Worm (Caenorhabditis elegans) whole organism, L1 larva: ENCODE results near the gene col-170.
A peak's percentile ranks its signal among the peaks of the same experiment; 100 is the strongest.

Experiments
- C16A3.4 ChIP-seq: fragments of 150-350 bp; optimal IDR thresholded peaks from 2 replicates; lab custom pipeline; 2014; ENCODE audit warnings: missing biosample characterization, missing genetic modification characterization
- F16B12.6 ChIP-seq: fragments of 150-350 bp; optimal IDR thresholded peaks from 2 replicates; lab custom pipeline; 2014; ENCODE audit warnings: missing biosample characterization, missing genetic modification characterization
- Y116A8C.19 ChIP-seq: sonication (generic microtip); optimal IDR thresholded peaks from 2 replicates; lab custom pipeline; 2016; ENCODE audit warnings: missing compliant biosample characterization, missing genetic modification characterization, borderline replicate concordance
- alr-1 ChIP-seq: fragments of 200-800 bp; sonication (Bioruptor generic); optimal IDR thresholded peaks from 2 replicates; lab custom pipeline; 2018; ENCODE audit warnings: borderline replicate concordance, mild to moderate bottlenecking, missing genetic modification characterization, missing compliant biosample characterization
- ama-1 ChIP-seq: fragments of 150-350 bp; optimal IDR thresholded peaks from 2 replicates; lab custom pipeline; 2014
- ceh-63 ChIP-seq: fragments of 200-800 bp; sonication (Bioruptor generic); optimal IDR thresholded peaks from 2 replicates; lab custom pipeline; 2018; ENCODE audit warnings: mild to moderate bottlenecking, missing genetic modification characterization, missing compliant biosample characterization
- ceh-82 ChIP-seq, 3 experiments: fragments of 150-350 bp in 1 of 3; sonication (generic microtip) in 2 of 3; optimal IDR thresholded peaks; 2 replicates each; lab custom pipeline; 2014 to 2017; ENCODE audit warnings: missing biosample characterization in 3 of 3, missing genetic modification characterization in 3 of 3
- ceh-90 ChIP-seq: sonication (generic microtip); optimal IDR thresholded peaks from 2 replicates; lab custom pipeline; 2016; ENCODE audit warnings: missing genetic modification characterization, missing compliant biosample characterization
- dpl-1 ChIP-seq, 3 experiments: fragments of 150-350 bp in 2 of 3; sonication (generic microtip) in 1 of 3; optimal IDR thresholded peaks; 2 replicates each; lab custom pipeline; 2014 to 2017; ENCODE audit warnings: missing biosample characterization in 3 of 3, missing genetic modification characterization in 3 of 3, missing genetic modification reagents in 3 of 3
- dsc-1 ChIP-seq: sonication (generic microtip); optimal IDR thresholded peaks from 2 replicates; lab custom pipeline; 2016; ENCODE audit warnings: mild to moderate bottlenecking, missing genetic modification characterization, missing compliant biosample characterization
- efl-1 ChIP-seq, 4 experiments: fragments of 150-350 bp; optimal IDR thresholded peaks in 3 of 4; peaks in 1 of 4; 1 replicate in 1 of 4; 2 replicates in 3 of 4; lab custom pipeline; 2014; ENCODE audit warnings: missing biosample characterization in 2 of 4, missing genetic modification characterization in 2 of 4, missing genetic modification reagents in 2 of 4
- efl-3 ChIP-seq: fragments of 200-800 bp; sonication (Bioruptor generic); optimal IDR thresholded peaks from 2 replicates; lab custom pipeline; 2018; ENCODE audit warnings: mild to moderate bottlenecking, missing genetic modification characterization, missing compliant biosample characterization
- egl-27 ChIP-seq, 2 experiments: fragments of 150-350 bp in 1 of 2; sonication (generic microtip); optimal IDR thresholded peaks; 3 replicates each; lab custom pipeline; 2017 to 2018; ENCODE audit warnings: missing biosample characterization in 2 of 2, missing genetic modification characterization in 2 of 2, missing genetic modification reagents in 2 of 2
- elt-2 ChIP-seq: sonication (generic microtip); optimal IDR thresholded peaks from 2 replicates; lab custom pipeline; 2016; ENCODE audit warnings: missing genetic modification characterization, mild to moderate bottlenecking, inconsistent platforms, missing compliant biosample characterization, missing genetic modification reagents
- elt-3 ChIP-seq, 6 experiments: fragments of 150-350 bp in 1 of 6; sonication (generic microtip); optimal IDR thresholded peaks; 2 replicates each; lab custom pipeline; 2017 to 2018; ENCODE audit warnings: missing biosample characterization in 6 of 6, missing genetic modification characterization in 6 of 6, inconsistent platforms in 1 of 6
- ets-5 ChIP-seq: fragments of 200-800 bp; sonication (Bioruptor generic); IDR thresholded peaks from 2 replicates; pipeline ENCODE4 v1.3.6; 2022; ENCODE audit warnings: missing genetic modification characterization, missing compliant biosample characterization
- fkh-10 ChIP-seq: sonication (generic microtip); optimal IDR thresholded peaks from 2 replicates; lab custom pipeline; 2017; ENCODE audit warnings: missing biosample characterization, missing genetic modification reagents, missing genetic modification characterization
- fkh-4 ChIP-seq: sonication (generic microtip); optimal IDR thresholded peaks from 2 replicates; lab custom pipeline; 2016; ENCODE audit warnings: missing compliant biosample characterization, missing genetic modification characterization, borderline replicate concordance
- fkh-8 ChIP-seq: sonication (generic microtip); optimal IDR thresholded peaks from 2 replicates; lab custom pipeline; 2016; ENCODE audit warnings: mild to moderate bottlenecking, missing genetic modification characterization, missing compliant biosample characterization
- hlh-4 ChIP-seq: sonication (generic microtip); optimal IDR thresholded peaks from 2 replicates; lab custom pipeline; 2016; ENCODE audit warnings: mild to moderate bottlenecking, missing genetic modification characterization, missing compliant biosample characterization
- hpl-2 ChIP-seq: fragments of 150-350 bp; optimal IDR thresholded peaks from 2 replicates; lab custom pipeline; 2014; ENCODE audit warnings: missing biosample characterization, missing genetic modification reagents, missing genetic modification characterization
- irx-1 ChIP-seq: sonication (generic microtip); optimal IDR thresholded peaks from 2 replicates; lab custom pipeline; 2016; ENCODE audit warnings: missing genetic modification characterization, missing compliant biosample characterization
- isw-1 ChIP-seq: fragments of 200-800 bp; sonication (Bioruptor generic); IDR thresholded peaks from 2 replicates; pipeline ENCODE4 v1.3.6; 2022; ENCODE audit warnings: missing genetic modification characterization, missing compliant biosample characterization
- jun-1 ChIP-seq: fragments of 150-350 bp; optimal IDR thresholded peaks from 2 replicates; lab custom pipeline; 2014; ENCODE audit warnings: missing biosample characterization, missing genetic modification reagents, missing genetic modification characterization
- lin-13 ChIP-seq: fragments of 150-350 bp; optimal IDR thresholded peaks from 2 replicates; lab custom pipeline; 2014; ENCODE audit warnings: missing biosample characterization, missing genetic modification reagents, missing genetic modification characterization
- lin-35 ChIP-seq, 2 experiments: fragments of 150-350 bp; optimal IDR thresholded peaks; 2 replicates each; lab custom pipeline; 2014; ENCODE audit warnings: missing biosample characterization in 2 of 2, missing genetic modification characterization in 2 of 2, missing genetic modification reagents in 2 of 2
- lir-3 ChIP-seq: sonication (generic microtip); optimal IDR thresholded peaks from 2 replicates; lab custom pipeline; 2016; ENCODE audit warnings: mild to moderate bottlenecking, missing genetic modification characterization, moderate library complexity, missing compliant biosample characterization; ENCODE audit not compliant: poor library complexity
- mab-9 ChIP-seq: fragments of 200-800 bp; sonication (Bioruptor generic); IDR thresholded peaks from 2 replicates; pipeline ENCODE4 v1.3.6; 2022; ENCODE audit warnings: missing genetic modification reagents, missing genetic modification characterization, missing compliant biosample characterization
- mdl-1 ChIP-seq, 2 experiments: fragments of 150-350 bp; optimal IDR thresholded peaks; 2 replicates each; lab custom pipeline; 2014 to 2017; ENCODE audit warnings: missing biosample characterization in 2 of 2, missing genetic modification characterization in 2 of 2, inconsistent platforms in 1 of 2
- mep-1 ChIP-seq: fragments of 150-350 bp; optimal IDR thresholded peaks from 2 replicates; lab custom pipeline; 2014; ENCODE audit warnings: missing biosample characterization, missing genetic modification characterization
- nhr-11 ChIP-seq: fragments of 150-350 bp; optimal IDR thresholded peaks from 2 replicates; lab custom pipeline; 2014; ENCODE audit warnings: missing biosample characterization, missing genetic modification characterization
- nhr-12 ChIP-seq: sonication (generic microtip); optimal IDR thresholded peaks from 2 replicates; lab custom pipeline; 2017; ENCODE audit warnings: missing biosample characterization, missing genetic modification characterization
- nhr-237 ChIP-seq: fragments of 150-350 bp; optimal IDR thresholded peaks from 2 replicates; lab custom pipeline; 2014; ENCODE audit warnings: missing biosample characterization, missing genetic modification characterization
- nhr-28 ChIP-seq: fragments of 150-350 bp; optimal IDR thresholded peaks from 2 replicates; lab custom pipeline; 2014; ENCODE audit warnings: missing biosample characterization, missing genetic modification characterization
- nhr-47 ChIP-seq: sonication (generic microtip); optimal IDR thresholded peaks from 2 replicates; lab custom pipeline; 2016; ENCODE audit warnings: mild to moderate bottlenecking, missing genetic modification characterization, moderate library complexity, missing compliant biosample characterization
- nhr-84 ChIP-seq: sonication (generic microtip); optimal IDR thresholded peaks from 2 replicates; lab custom pipeline; 2017; ENCODE audit warnings: missing biosample characterization, missing genetic modification characterization
- nhr-90 ChIP-seq: sonication (generic microtip); optimal IDR thresholded peaks from 2 replicates; lab custom pipeline; 2016; ENCODE audit warnings: mild to moderate bottlenecking, missing genetic modification characterization, missing compliant biosample characterization; ENCODE audit not compliant: poor library complexity
- pag-3 ChIP-seq: sonication (generic microtip); optimal IDR thresholded peaks from 2 replicates; lab custom pipeline; 2017; ENCODE audit warnings: missing genetic modification characterization, mild to moderate bottlenecking, missing compliant biosample characterization, antibody characterized with exemption, borderline replicate concordance; ENCODE audit not compliant: insufficient read depth
- pax-3 ChIP-seq: fragments of 200-800 bp; sonication (Bioruptor generic); optimal IDR thresholded peaks from 2 replicates; lab custom pipeline; 2018; ENCODE audit warnings: mild to moderate bottlenecking, missing genetic modification characterization, moderate library complexity, missing compliant biosample characterization
- pqm-1 ChIP-seq: sonication (generic microtip); optimal IDR thresholded peaks from 3 replicates; lab custom pipeline; 2017; ENCODE audit warnings: missing biosample characterization, missing genetic modification characterization
- skn-1 ChIP-seq: fragments of 150-350 bp; optimal IDR thresholded peaks from 2 replicates; lab custom pipeline; 2014; ENCODE audit warnings: missing biosample characterization, missing genetic modification characterization
- snu-23 ChIP-seq: sonication (generic microtip); optimal IDR thresholded peaks from 2 replicates; lab custom pipeline; 2016; ENCODE audit warnings: missing genetic modification characterization, missing compliant biosample characterization
- sptf-1 ChIP-seq: fragments of 150-350 bp; optimal IDR thresholded peaks from 2 replicates; lab custom pipeline; 2014; ENCODE audit warnings: missing biosample characterization, missing genetic modification characterization
- unc-130 ChIP-seq: fragments of 150-350 bp; optimal IDR thresholded peaks from 2 replicates; lab custom pipeline; 2017; ENCODE audit warnings: missing biosample characterization, missing genetic modification characterization, inconsistent platforms
- unc-98 ChIP-seq: fragments of 200-800 bp; sonication (Bioruptor generic); IDR thresholded peaks from 2 replicates; pipeline ENCODE4 v1.3.6; 2022; ENCODE audit warnings: missing genetic modification characterization, missing compliant biosample characterization
- xbp-1 ChIP-seq: sonication (generic microtip); optimal IDR thresholded peaks from 2 replicates; lab custom pipeline; 2016; ENCODE audit warnings: missing genetic modification characterization, missing compliant biosample characterization
- zag-1 ChIP-seq: fragments of 150-350 bp; optimal IDR thresholded peaks from 2 replicates; lab custom pipeline; 2014; ENCODE audit warnings: missing biosample characterization, missing genetic modification characterization
- ztf-11 ChIP-seq, 2 experiments: sonication (generic microtip); optimal IDR thresholded peaks; 2 replicates each; lab custom pipeline; 2016 to 2017; ENCODE audit warnings: missing genetic modification characterization in 2 of 2, missing biosample characterization in 1 of 2, missing compliant biosample characterization in 1 of 2

Gene col-170

DNA sequence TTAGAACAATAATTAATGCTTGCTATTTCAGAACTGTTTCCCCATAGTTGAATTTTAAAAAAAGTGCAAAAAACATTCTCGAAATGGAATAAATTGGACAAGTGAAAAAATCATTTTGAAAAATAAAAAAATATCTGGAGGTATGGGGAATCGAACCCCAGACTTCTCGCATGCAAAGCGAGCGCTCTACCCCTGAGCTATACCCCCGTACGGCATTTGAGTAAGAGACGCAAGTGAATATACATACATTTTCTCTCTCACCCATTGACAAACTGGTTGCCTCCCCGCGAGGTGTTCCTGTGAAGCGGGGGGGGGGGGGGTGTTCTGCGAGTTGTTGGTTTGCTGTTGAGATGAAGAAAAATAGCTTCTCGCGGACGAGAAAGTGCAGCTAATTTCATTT, 39.4 kb upstream of the col-170 start (continued):
- peak in 1 of 6 experiments; percentile 31 for TF ChIP-seq elt-3 (tag; optimal IDR thresholded peaks at IDR 0.05; lab: Kevin White, UChicago)
- TF ChIP-seq fkh-8 (tag; lab: Kevin White, UChicago): peak; percentile 27
- no peak for TF ChIP-seq lir-3 (tag; lab: Kevin White, UChicago)
- TF ChIP-seq zag-1 (tag; lab: Kevin White, UChicago): no peak
- no peak for TF ChIP-seq nhr-28 (tag; lab: Kevin White, UChicago)
- peak; percentile 53 for TF ChIP-seq xbp-1 (tag; lab: Kevin White, UChicago)
- no peak for TF ChIP-seq efl-3
- no peak for TF ChIP-seq nhr-11
- TF ChIP-seq mep-1 (tag; lab: Kevin White, UChicago): peak; percentile 62
- TF ChIP-seq pax-3 (tag; lab: Kevin White, UChicago): no peak
- TF ChIP-seq nhr-90 (tag; lab: Kevin White, UChicago): peak; percentile 53
- TF ChIP-seq dpl-1 (GFP tag; optimal IDR thresholded peaks at IDR 0.05; lab: Kevin White, UChicago): no peak

DNA sequence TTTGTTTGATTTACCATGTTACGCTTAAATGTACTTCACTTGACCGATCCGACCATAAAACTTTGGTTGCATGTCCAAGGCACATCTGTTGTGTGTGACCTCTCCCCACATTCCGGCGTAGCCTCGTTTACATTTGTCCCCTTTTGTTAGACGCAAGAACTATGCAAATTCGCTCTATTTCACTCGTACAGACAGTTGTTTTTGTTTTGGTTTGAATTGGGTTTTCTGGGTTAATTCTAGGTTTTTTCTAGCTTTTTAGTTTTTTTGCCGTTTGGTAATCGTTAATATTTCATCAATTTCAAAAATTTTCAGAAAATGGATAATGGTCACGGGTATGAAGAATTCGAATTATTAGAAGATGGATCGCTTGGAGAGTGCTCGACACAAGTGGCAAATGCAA, 38.7 kb upstream of the col-170 start, which contains the start of gene mom-1:
TSS of gene mom-1 (plus strand) at position 301 of the 400 bp plus-strand sequence.
- TF ChIP-seq mep-1 (tag; lab: Kevin White, UChicago) (no peak), efl-3 (no peak), mdl-1 (tag; optimal IDR thresholded peaks at IDR 0.05; lab: Kevin White, UChicago) (no peak), unc-130 (no peak), hlh-4 (no peak), mab-9 (GFP tag; lab: Robert Waterston, UW) (no peak), C16A3.4 (tag; lab: Kevin White, UChicago) (no peak), efl-1 (optimal IDR thresholded peaks at IDR 0.05; lab: Kevin White, UChicago) (no peak), efl-1 (GFP tag; optimal IDR thresholded peaks at IDR 0.05 in 1 of 2; lab: Kevin White, UChicago) (no peak), lin-13 (GFP tag; lab: Kevin White, UChicago) (no peak), snu-23 (GFP tag; lab: Kevin White, UChicago) (no peak), alr-1 (tag; lab: Kevin White, UChicago) (no peak), lir-3 (tag; lab: Kevin White, UChicago) (no peak)

DNA sequence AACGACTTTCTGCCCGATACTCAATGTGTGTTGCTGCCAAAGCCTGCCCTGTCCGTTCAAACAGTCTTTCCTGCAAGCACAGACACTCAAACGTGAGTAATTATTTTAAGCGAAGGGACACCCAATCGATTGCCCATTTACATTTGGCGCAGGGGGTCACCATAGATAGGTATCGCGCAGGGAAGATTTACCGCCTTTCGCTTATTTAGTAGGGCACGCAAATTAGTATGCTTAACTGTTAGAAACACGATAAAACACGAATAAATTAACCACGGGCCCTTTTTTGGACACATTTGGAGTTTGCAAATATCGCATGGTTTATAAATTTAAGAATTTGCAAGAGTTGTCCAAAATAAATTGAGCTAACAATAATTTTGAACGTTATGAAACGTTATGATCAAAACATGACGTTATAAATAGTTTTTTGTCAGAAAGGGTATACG, 35.1 kb upstream of the col-170 start:
- peak; percentile 61 for TF ChIP-seq F16B12.6 (tag; lab: Kevin White, UChicago)
- peak; percentile 81 for TF ChIP-seq unc-98 (GFP tag; lab: Robert Waterston, UW)
- peak; percentile 100 for TF ChIP-seq fkh-10 (GFP tag; lab: Kevin White, UChicago)
- TF ChIP-seq ceh-63: peak; percentile 98
- TF ChIP-seq Y116A8C.19 (tag; lab: Kevin White, UChicago): no peak
- peak; percentile 93 for TF ChIP-seq isw-1 (GFP tag; lab: Robert Waterston, UW)
- peak; percentile 96 for TF ChIP-seq pax-3 (tag; lab: Kevin White, UChicago)
- peak; percentile 52 for TF ChIP-seq nhr-84
- peak; percentile 98 for TF ChIP-seq hpl-2
- TF ChIP-seq egl-27 (tag; optimal IDR thresholded peaks at IDR 0.05; lab: Kevin White, UChicago): peak; percentile 88 to 97
- TF ChIP-seq snu-23 (GFP tag; lab: Kevin White, UChicago): peak; percentile 100
- peak; percentile 92 for TF ChIP-seq fkh-4 (tag; lab: Kevin White, UChicago)
- TF ChIP-seq ets-5 (GFP tag; lab: Robert Waterston, UW): no peak
- peak; percentile 98 to 100 (median 99) for TF ChIP-seq ceh-82 (tag; optimal IDR thresholded peaks at IDR 0.05; lab: Kevin White, UChicago)
- peak; percentile 98 for TF ChIP-seq pqm-1 (tag; lab: Kevin White, UChicago)
- peak; percentile 82 to 93 for TF ChIP-seq lin-35 (GFP tag; optimal IDR thresholded peaks at IDR 0.05; lab: Kevin White, UChicago)
- TF ChIP-seq dsc-1 (tag; lab: Kevin White, UChicago): peak; percentile 100
- peak; percentile 100 for TF ChIP-seq jun-1
- peak; percentile 98 for TF ChIP-seq nhr-237 (tag; lab: Kevin White, UChicago)
- peak; percentile 60 for TF ChIP-seq ama-1 (lab: Kevin White, UChicago)
- peak; percentile 99 for TF ChIP-seq irx-1 (tag; lab: Kevin White, UChicago)
- TF ChIP-seq pag-3 (tag; lab: Kevin White, UChicago): no peak
- TF ChIP-seq ceh-90 (tag; lab: Kevin White, UChicago): peak; percentile 55
- TF ChIP-seq skn-1 (tag; lab: Kevin White, UChicago): peak; percentile 98
- peak; percentile 84 to 98 for TF ChIP-seq ztf-11 (tag; optimal IDR thresholded peaks at IDR 0.05; lab: Kevin White, UChicago)
- TF ChIP-seq nhr-12 (tag; lab: Kevin White, UChicago): peak; percentile 85
- TF ChIP-seq nhr-47 (tag; lab: Kevin White, UChicago): peak; percentile 100
- TF ChIP-seq elt-2 (tag; lab: Kevin White, UChicago): peak; percentile 96
- no peak for TF ChIP-seq sptf-1 (tag; lab: Kevin White, UChicago)
